Worm (Caenorhabditis elegans): ENCODE results near the gene clec-39.
A peak's percentile ranks its signal among the peaks of the same experiment; 100 is the strongest.

The clec-39 gene

DNA sequence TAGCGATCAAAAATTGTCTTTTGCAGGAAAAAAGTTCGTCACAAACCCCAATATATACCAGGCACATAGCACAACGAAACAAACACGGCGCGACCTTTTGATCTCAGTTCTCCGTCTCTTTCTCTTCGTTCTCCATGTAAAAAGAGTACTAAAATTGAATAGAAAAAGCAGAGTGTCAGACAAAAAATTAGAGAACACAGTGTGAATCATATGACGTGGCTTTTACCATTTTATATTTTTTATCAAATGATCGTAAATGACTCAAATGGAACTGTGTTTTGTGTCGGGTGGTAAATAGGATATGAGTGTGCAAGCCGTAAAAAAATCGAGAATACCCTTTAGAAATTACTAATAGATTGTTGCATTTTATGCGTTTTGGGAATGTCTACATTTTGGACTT is 13.1 kb upstream of the clec-39 start:
- peak; percentile 31 for TF ChIP-seq sma-3 (GFP tag; optimal IDR thresholded peaks at IDR 0.05)
- TF ChIP-seq nhr-237 (tag; optimal IDR thresholded peaks at IDR 0.05), result no peak
- TF ChIP-seq fos-1 (tag; optimal IDR thresholded peaks at IDR 0.05), result peak; percentile 95
- TF ChIP-seq nhr-23 (tag; optimal IDR thresholded peaks at IDR 0.05), result no peak
- TF ChIP-seq sma-9 (GFP tag; optimal IDR thresholded peaks at IDR 0.05), result peak; percentile 74
- no peak for TF ChIP-seq sma-9 (tag; optimal IDR thresholded peaks at IDR 0.05)
- no peak for TF ChIP-seq nhr-10 (tag; optimal IDR thresholded peaks at IDR 0.05)
- no peak for TF ChIP-seq lsy-2 (tag; optimal IDR thresholded peaks at IDR 0.05)
- TF ChIP-seq crh-2 (tag; optimal IDR thresholded peaks at IDR 0.05), result peak; percentile 65
- TF ChIP-seq nhr-11 (tag; optimal IDR thresholded peaks at IDR 0.05), result no peak
- peak; percentile 16 for TF ChIP-seq gmeb-1 (tag; optimal IDR thresholded peaks at IDR 0.05)
- no peak for TF ChIP-seq ztf-1 (GFP tag; conservative IDR thresholded peaks at IDR 0.05)
- TF ChIP-seq mab-5 (tag; optimal IDR thresholded peaks at IDR 0.05), result no peak

DNA sequence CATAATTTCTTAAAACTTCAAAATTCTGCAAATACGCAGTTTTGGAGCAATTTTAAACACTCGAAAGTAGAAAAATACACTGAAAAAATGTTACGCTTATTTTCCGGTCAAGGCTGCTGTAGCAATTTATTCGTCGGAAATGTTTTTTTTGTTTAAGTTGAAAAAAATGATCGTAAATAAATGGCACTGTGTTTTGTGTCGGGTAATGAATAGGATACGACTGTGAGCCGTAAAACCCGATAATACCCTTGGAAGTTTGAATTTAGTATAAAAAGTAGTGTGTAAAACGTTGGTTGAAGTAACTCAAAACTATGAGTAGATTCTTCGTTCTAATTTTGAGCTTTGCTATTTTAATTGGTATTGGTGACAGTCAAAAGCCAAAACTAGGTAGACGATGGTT is 12.2 kb upstream of the clec-39 start, which contains the start of gene T25E12.14:
TSS of gene T25E12.14 (plus strand) at position 301 of the 400 bp plus-strand sequence.
- TF ChIP-seq nhr-10 (tag; optimal IDR thresholded peaks at IDR 0.05) (no peak), elt-3 (tag; optimal IDR thresholded peaks at IDR 0.05) (no peak)

DNA sequence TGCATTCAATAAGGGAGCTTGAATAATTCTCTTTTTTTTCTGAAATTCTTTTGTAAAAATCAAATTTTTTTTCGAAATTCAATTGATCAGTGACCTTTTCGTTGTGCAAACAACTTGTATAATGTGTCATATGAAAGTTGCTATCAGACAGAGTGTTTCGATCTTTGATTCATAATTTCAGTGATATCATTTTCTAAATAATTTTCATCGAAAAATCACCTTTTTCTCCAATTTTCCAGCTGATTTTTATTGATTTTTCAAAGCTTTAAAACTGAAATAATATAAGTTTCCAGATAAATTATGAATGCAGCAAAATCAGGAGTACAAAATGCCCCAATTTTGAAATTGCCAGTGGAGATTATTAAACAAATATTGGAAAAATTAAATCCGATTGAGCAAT is 10.6 kb upstream of the clec-39 start, which contains the start of gene fbxa-127:
TSS of gene fbxa-127 (plus strand) at position 301 of the 400 bp plus-strand sequence.
- TF ChIP-seq lin-13 (GFP tag; optimal IDR thresholded peaks at IDR 0.05), result no peak
- peak; percentile 60 for TF ChIP-seq fos-1 (tag; optimal IDR thresholded peaks at IDR 0.05)

DNA sequence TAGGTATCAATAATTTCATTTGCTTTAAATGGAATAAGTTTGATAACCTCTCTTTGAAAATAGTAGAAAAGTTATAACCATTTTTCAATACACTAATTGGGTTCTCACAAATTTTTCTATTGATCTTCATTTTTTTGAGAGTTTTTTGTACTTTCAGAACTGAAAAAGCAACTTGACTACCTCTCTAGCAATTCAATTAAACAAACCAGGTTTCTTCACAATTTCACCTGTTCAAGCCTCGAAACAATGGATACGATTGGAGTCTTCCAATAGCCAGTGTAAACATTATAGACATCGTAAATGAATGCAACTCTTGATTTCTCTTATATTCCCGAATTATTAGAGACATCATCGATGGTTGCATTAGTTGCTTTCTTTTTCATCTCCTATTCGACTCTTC is 9.1 kb upstream of the clec-39 start, which contains the start of gene srz-99:
TSS of gene srz-99 (plus strand) at position 301 of the 400 bp plus-strand sequence.
- no peak for TF ChIP-seq ceh-16 (tag; optimal IDR thresholded peaks at IDR 0.05)

DNA sequence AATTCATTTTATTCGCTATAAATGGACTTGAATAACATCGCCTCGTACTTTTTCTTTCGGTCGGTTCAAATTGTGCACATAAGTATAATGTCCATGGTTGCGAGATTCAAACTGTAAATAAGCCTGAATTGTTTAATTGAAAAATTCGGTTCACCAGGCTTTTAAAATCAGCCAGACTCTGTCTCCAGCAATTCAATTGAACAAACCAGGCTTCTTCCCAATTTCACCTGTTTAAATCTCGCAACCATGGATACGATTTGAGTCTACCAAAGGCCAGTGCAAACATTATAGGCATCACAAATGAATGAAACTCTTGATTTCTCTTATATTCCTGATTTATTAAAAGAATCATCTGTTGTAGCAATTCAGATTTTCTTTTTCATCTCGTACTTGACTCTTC is 7.5 kb upstream of the clec-39 start, which contains the start of gene srz-100:
TSS of gene srz-100 (plus strand) at position 301 of the 400 bp plus-strand sequence.
- TF ChIP-seq mdl-1 (tag; optimal IDR thresholded peaks at IDR 0.05) (no peak), ztf-1 (GFP tag; conservative IDR thresholded peaks at IDR 0.05) (no peak), C34F6.9 (tag; optimal IDR thresholded peaks at IDR 0.05) (no peak), nhr-25 (tag; optimal IDR thresholded peaks at IDR 0.05) (no peak), mab-5 (tag; optimal IDR thresholded peaks at IDR 0.05) (no peak), fos-1 (tag; optimal IDR thresholded peaks at IDR 0.05) (no peak), nhr-10 (tag; optimal IDR thresholded peaks at IDR 0.05) (no peak), unc-39 (tag; optimal IDR thresholded peaks at IDR 0.05) (no peak)

DNA sequence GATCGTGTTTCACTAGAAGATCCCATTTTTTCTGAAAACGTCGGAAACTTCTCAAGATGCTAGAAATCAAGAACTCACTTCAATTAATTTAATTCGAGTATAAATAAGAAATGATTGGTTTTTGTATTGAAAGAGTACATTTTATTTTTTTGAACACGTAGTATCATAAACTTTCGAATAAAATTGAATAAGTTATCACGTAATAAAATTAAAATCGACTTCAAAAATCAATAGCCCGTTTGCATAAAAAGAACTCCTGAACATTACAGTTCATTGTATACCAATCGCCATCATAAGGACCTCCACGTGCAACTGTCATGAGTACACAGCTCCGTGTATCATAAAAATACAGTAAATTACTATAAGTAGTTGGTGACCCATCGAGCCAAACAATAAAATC is 5.4 kb upstream of the clec-39 start, which contains the start of gene T25E12.16:
TSS of gene T25E12.16 (minus strand) at position 101 of the 400 bp plus-strand sequence.
- TF ChIP-seq lin-11 (tag; optimal IDR thresholded peaks at IDR 0.05), result no peak
- no peak for TF ChIP-seq zag-1 (tag; optimal IDR thresholded peaks at IDR 0.05)
- no peak for TF ChIP-seq ztf-1 (GFP tag; conservative IDR thresholded peaks at IDR 0.05)

DNA sequence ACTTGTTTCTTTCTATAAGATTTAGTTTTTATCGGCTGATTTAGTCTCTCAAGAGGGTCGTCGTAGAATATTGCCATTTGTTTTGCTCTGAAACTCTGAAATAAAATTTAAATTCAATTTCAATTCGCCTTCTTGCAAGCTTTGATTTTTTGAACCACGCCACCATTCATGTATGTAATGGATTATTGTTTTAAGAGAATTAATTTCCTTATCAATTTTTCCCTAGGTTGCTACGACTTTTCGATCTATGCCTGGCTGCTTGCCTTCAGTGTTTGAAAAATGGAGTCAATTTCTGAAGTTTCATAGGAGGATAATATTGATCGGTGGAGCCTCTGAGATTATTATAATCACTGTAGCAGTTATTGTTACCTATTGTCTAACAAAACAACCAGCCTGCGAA is 3.5 kb upstream of the clec-39 start, which contains the start of the genes clec-38 and clec-34:
TSS of gene clec-38 (minus strand) at position 101 of the 400 bp plus-strand sequence.
TSS of gene clec-34 (plus strand) at position 248 of the 400 bp plus-strand sequence.
- TF ChIP-seq nhr-12 (tag; optimal IDR thresholded peaks at IDR 0.05) (no peak), dmd-4 (tag; optimal IDR thresholded peaks at IDR 0.05) (no peak), gmeb-1 (tag; optimal IDR thresholded peaks at IDR 0.05) (no peak), C34F6.9 (tag; optimal IDR thresholded peaks at IDR 0.05) (no peak), nhr-11 (tag; optimal IDR thresholded peaks at IDR 0.05) (no peak), fos-1 (tag; optimal IDR thresholded peaks at IDR 0.05) (no peak)

DNA sequence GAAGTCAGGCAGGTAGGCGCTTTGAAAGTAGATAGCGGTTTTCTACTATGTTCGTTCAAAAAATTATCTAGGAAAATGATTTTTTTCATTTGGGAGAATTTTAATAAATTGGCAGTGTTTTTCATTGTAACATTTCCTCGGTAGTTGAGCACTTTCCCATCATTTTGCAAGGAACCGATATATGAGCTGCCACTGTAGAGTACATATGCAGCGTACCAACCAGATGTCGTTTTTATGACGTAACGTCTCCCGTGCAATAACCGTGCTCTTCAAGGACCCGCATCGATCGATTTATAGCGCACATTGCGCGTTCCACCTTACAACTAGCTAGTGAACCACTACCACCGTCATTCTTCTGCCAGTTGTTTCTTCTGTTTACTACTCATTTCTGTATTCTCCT is 3.1 kb downstream of the clec-39 start, which contains the start of gene T25E12.6:
TSS of gene T25E12.6 (plus strand) at position 301 of the 400 bp plus-strand sequence.
- TF ChIP-seq ztf-11 (tag; optimal IDR thresholded peaks at IDR 0.05) (no peak), snpc-4 (tag; optimal IDR thresholded peaks at IDR 0.05) (no peak), lin-39 (tag; optimal IDR thresholded peaks at IDR 0.05) (no peak), blmp-1 (tag; optimal IDR thresholded peaks at IDR 0.05; ENCODE audit: insufficient read depth) (no peak), ztf-1 (GFP tag; conservative IDR thresholded peaks at IDR 0.05) (no peak), mbf-1 (tag; optimal IDR thresholded peaks at IDR 0.05) (no peak), zag-1 (tag; optimal IDR thresholded peaks at IDR 0.05) (no peak), elt-1 (tag; optimal IDR thresholded peaks at IDR 0.05) (no peak), nhr-77 (tag; optimal IDR thresholded peaks at IDR 0.05) (no peak), nhr-23 (tag; optimal IDR thresholded peaks at IDR 0.05) (no peak), R02D3.7 (tag; optimal IDR thresholded peaks at IDR 0.05) (no peak), ZK546.5 (tag; optimal IDR thresholded peaks at IDR 0.05) (no peak), crh-2 (tag; optimal IDR thresholded peaks at IDR 0.05) (no peak), nhr-10 (tag; optimal IDR thresholded peaks at IDR 0.05) (no peak), F13H6.1 (tag; optimal IDR thresholded peaks at IDR 0.05) (no peak), C34F6.9 (tag; optimal IDR thresholded peaks at IDR 0.05) (no peak)
